Fruit fly (Drosophila melanogaster) whole organism, embryonic: Measurements from ENCODE around the gene kat-60L1.

Experiments used
- C15 ChIP-seq: fragments of 200-800 bp; sonication (Bioruptor generic); IDR thresholded peaks from 3 replicates; pipeline ENCODE4 v1.3.6; 2022; ENCODE audit warnings: missing biosample characterization, missing genetic modification characterization
- CG11085 ChIP-seq: fragments of 200-800 bp; sonication (Bioruptor generic); IDR thresholded peaks from 2 replicates; pipeline ENCODE4 v1.3.6; 2022; ENCODE audit warnings: missing biosample characterization, missing genetic modification characterization
- CG11560 ChIP-seq: fragments of 200-800 bp; sonication (Bioruptor generic); IDR thresholded peaks from 3 replicates; pipeline ENCODE4 v1.3.6; 2022; ENCODE audit warnings: missing biosample characterization, missing genetic modification characterization
- CG13287 ChIP-seq: fragments of 200-800 bp; sonication (Bioruptor generic); IDR thresholded peaks from 2 replicates; pipeline ENCODE4 v1.3.6; 2022; ENCODE audit warnings: missing biosample characterization, missing genetic modification characterization; ENCODE audit not compliant: partially characterized antibody
- CG14860 ChIP-seq: fragments of 200-800 bp; sonication (Bioruptor generic); IDR thresholded peaks from 3 replicates; pipeline ENCODE4 v1.3.6; 2022; ENCODE audit warnings: missing biosample characterization, missing genetic modification characterization; ENCODE audit not compliant: partially characterized antibody
- CG14965 ChIP-seq: fragments of 200-800 bp; sonication (Bioruptor generic); optimal IDR thresholded peaks from 2 replicates; lab custom pipeline; 2016; ENCODE audit warnings: missing biosample characterization, missing genetic modification characterization, borderline replicate concordance
- CG16815 ChIP-seq: fragments of 200-800 bp; sonication (Bioruptor generic); optimal IDR thresholded peaks from 3 replicates; lab custom pipeline; 2017; ENCODE audit warnings: missing biosample characterization, mild to moderate bottlenecking, missing genetic modification characterization
- CG17802 ChIP-seq: fragments of 200-800 bp; sonication (Bioruptor generic); optimal IDR thresholded peaks from 2 replicates; lab custom pipeline; 2018; ENCODE audit warnings: missing biosample characterization, mild to moderate bottlenecking, missing genetic modification characterization, moderate library complexity
- CG2199 ChIP-seq: fragments of 200-800 bp; sonication (Bioruptor generic); IDR thresholded peaks from 3 replicates; pipeline ENCODE4 v1.3.6; 2022; ENCODE audit warnings: missing biosample characterization, missing genetic modification characterization
- CG4360 ChIP-seq: fragments of 200-800 bp; sonication (Bioruptor generic); IDR thresholded peaks from 2 replicates; pipeline ENCODE4 v1.3.6; 2022; ENCODE audit warnings: missing biosample characterization, missing genetic modification characterization
- CG4730 ChIP-seq: fragments of 200-800 bp; sonication (Bioruptor generic); IDR thresholded peaks from 2 replicates; pipeline ENCODE4 v1.3.6; 2022; ENCODE audit warnings: missing biosample characterization, missing genetic modification characterization
- CG4854 ChIP-seq: fragments of 200-800 bp; sonication (Bioruptor generic); optimal IDR thresholded peaks from 2 replicates; lab custom pipeline; 2016; ENCODE audit warnings: missing biosample characterization, missing genetic modification characterization, inconsistent platforms
- CG5953 ChIP-seq: fragments of 200-800 bp; sonication (Bioruptor generic); IDR thresholded peaks from 2 replicates; pipeline ENCODE4 v1.3.6; 2022; ENCODE audit warnings: missing biosample characterization, missing genetic modification characterization
- CG6175 ChIP-seq: fragments of 200-800 bp; sonication (Bioruptor generic); IDR thresholded peaks from 3 replicates; pipeline ENCODE4 v1.3.6; 2022; ENCODE audit warnings: missing biosample characterization, missing genetic modification characterization
- CG7839 ChIP-seq: fragments of 200-800 bp; sonication (Bioruptor generic); optimal IDR thresholded peaks from 3 replicates; lab custom pipeline; 2018; ENCODE audit warnings: missing biosample characterization, mild to moderate bottlenecking, missing genetic modification characterization, moderate library complexity
- CG7928 ChIP-seq: fragments of 200-800 bp; sonication (Bioruptor generic); optimal IDR thresholded peaks from 2 replicates; lab custom pipeline; 2017; ENCODE audit warnings: missing biosample characterization, mild to moderate bottlenecking, missing genetic modification characterization
- Dll ChIP-seq: fragments of 200-800 bp; sonication (Bioruptor generic); IDR thresholded peaks from 4 replicates; pipeline ENCODE4 v1.3.6; 2022; ENCODE audit warnings: missing biosample characterization, missing genetic modification characterization; ENCODE audit not compliant: partially characterized antibody
- Eip74EF ChIP-seq, 2 experiments: fragments of 200-800 bp in 1 of 2; fragments of >200 bp in 1 of 2; sonication (Bioruptor generic) in 1 of 2; optimal IDR thresholded peaks; 2 replicates each; lab custom pipeline; 2017 to 2019; ENCODE audit warnings: missing biosample characterization in 2 of 2, missing genetic modification characterization in 2 of 2, mild to moderate bottlenecking in 1 of 2, moderate library complexity in 1 of 2
- Ets97D ChIP-seq: fragments of 200-800 bp; sonication (Bioruptor generic); optimal IDR thresholded peaks from 3 replicates; lab custom pipeline; 2016; ENCODE audit warnings: missing biosample characterization, missing genetic modification characterization
- Gug ChIP-seq: fragments of 200-800 bp; sonication (Bioruptor generic); IDR thresholded peaks from 4 replicates; pipeline ENCODE4 v1.3.6; 2022; ENCODE audit warnings: missing biosample characterization, missing genetic modification characterization
- H2.0 ChIP-seq: fragments of 200-800 bp; sonication (Bioruptor generic); IDR thresholded peaks from 2 replicates; pipeline ENCODE4 v1.3.6; 2022; ENCODE audit warnings: missing biosample characterization, missing genetic modification characterization
- HLH3B ChIP-seq: fragments of 200-800 bp; sonication (Bioruptor generic); IDR thresholded peaks from 2 replicates; pipeline ENCODE4 v1.3.6; 2022; ENCODE audit warnings: missing biosample characterization, missing genetic modification characterization
- Hand ChIP-seq: fragments of 200-800 bp; sonication (Bioruptor generic); optimal IDR thresholded peaks from 2 replicates; lab custom pipeline; 2017; ENCODE audit warnings: mild to moderate bottlenecking, missing biosample characterization, missing genetic modification reagents, missing genetic modification characterization
- Hey ChIP-seq: fragments of 200-800 bp; sonication (Bioruptor generic); optimal IDR thresholded peaks from 3 replicates; lab custom pipeline; 2018; ENCODE audit warnings: missing biosample characterization, mild to moderate bottlenecking, missing genetic modification characterization
- Hsf ChIP-seq: fragments of 200-800 bp; sonication (Bioruptor generic); optimal IDR thresholded peaks from 3 replicates; lab custom pipeline; 2016; ENCODE audit warnings: missing biosample characterization, missing genetic modification characterization
- Lpt ChIP-seq: fragments of >200 bp; optimal IDR thresholded peaks from 2 replicates; lab custom pipeline; 2018; ENCODE audit warnings: missing biosample characterization, missing genetic modification characterization
- NC2β ChIP-seq: fragments of 200-800 bp; sonication (Bioruptor generic); optimal IDR thresholded peaks from 2 replicates; lab custom pipeline; 2016; ENCODE audit warnings: missing biosample characterization, missing genetic modification characterization
- Poxn ChIP-seq: fragments of 200-800 bp; sonication (Bioruptor generic); IDR thresholded peaks from 2 replicates; pipeline ENCODE4 v1.3.6; 2022; ENCODE audit warnings: missing biosample characterization, missing genetic modification characterization
- Rfx ChIP-seq: fragments of 200-800 bp; sonication (Bioruptor generic); IDR thresholded peaks from 2 replicates; pipeline ENCODE4 v1.3.6; 2022; ENCODE audit warnings: missing biosample characterization, missing genetic modification characterization
- Scr ChIP-seq: fragments of 200-800 bp; sonication (Bioruptor generic); IDR thresholded peaks from 2 replicates; pipeline ENCODE4 v1.3.6; 2022; ENCODE audit warnings: missing biosample characterization, missing genetic modification characterization; ENCODE audit not compliant: partially characterized antibody
- Sin3A ChIP-seq: fragments of >200 bp; optimal IDR thresholded peaks from 2 replicates; lab custom pipeline; 2018
- Taf1 ChIP-seq: fragments of 200-800 bp; sonication (Bioruptor generic); IDR thresholded peaks from 2 replicates; pipeline ENCODE4 v1.3.6; 2022; ENCODE audit warnings: missing biosample characterization, missing genetic modification characterization
- abd-A ChIP-seq: fragments of 200-800 bp; sonication (Bioruptor generic); optimal IDR thresholded peaks from 3 replicates; lab custom pipeline; 2019; ENCODE audit warnings: missing biosample characterization, mild to moderate bottlenecking, missing genetic modification characterization, moderate library complexity
- caup ChIP-seq: fragments of 200-800 bp; sonication (Bioruptor generic); optimal IDR thresholded peaks from 3 replicates; lab custom pipeline; 2017; ENCODE audit warnings: missing biosample characterization, mild to moderate bottlenecking, missing genetic modification characterization, moderate library complexity; ENCODE audit not compliant: severe bottlenecking
- chm ChIP-seq: fragments of 200-800 bp; sonication (Bioruptor generic); IDR thresholded peaks from 2 replicates; pipeline ENCODE4 v1.3.6; 2022; ENCODE audit warnings: missing biosample characterization, missing genetic modification characterization
- ci ChIP-seq: fragments of 200-800 bp; sonication (Bioruptor generic); IDR thresholded peaks from 3 replicates; pipeline ENCODE4 v1.3.6; 2022; ENCODE audit warnings: missing biosample characterization, missing genetic modification characterization
- crc ChIP-seq: fragments of 200-800 bp; sonication (Bioruptor generic); optimal IDR thresholded peaks from 2 replicates; lab custom pipeline; 2016; ENCODE audit warnings: missing biosample characterization, missing genetic modification characterization
- eyg ChIP-seq: fragments of 200-800 bp; sonication (Bioruptor generic); optimal IDR thresholded peaks from 3 replicates; lab custom pipeline; 2016; ENCODE audit warnings: missing biosample characterization, missing genetic modification characterization
- fd64A ChIP-seq: fragments of 200-800 bp; sonication (Bioruptor generic); optimal IDR thresholded peaks from 3 replicates; lab custom pipeline; 2018; ENCODE audit warnings: missing biosample characterization, mild to moderate bottlenecking, missing genetic modification characterization
- jigr1 ChIP-seq: fragments of 200-800 bp; sonication (Bioruptor generic); IDR thresholded peaks from 3 replicates; pipeline ENCODE4 v1.3.6; 2022; ENCODE audit warnings: missing biosample characterization, missing genetic modification characterization
- lab ChIP-seq: fragments of 200-800 bp; sonication (Bioruptor generic); optimal IDR thresholded peaks from 3 replicates; lab custom pipeline; 2017; ENCODE audit warnings: missing biosample characterization, missing genetic modification characterization, mild to moderate bottlenecking, moderate library complexity, missing genetic modification reagents
- mam ChIP-seq: fragments of 200-800 bp; sonication (Bioruptor generic); optimal IDR thresholded peaks from 3 replicates; lab custom pipeline; 2016; ENCODE audit warnings: missing biosample characterization, missing genetic modification characterization
- mirr ChIP-seq: fragments of 200-800 bp; sonication (Bioruptor generic); optimal IDR thresholded peaks from 3 replicates; lab custom pipeline; 2018; ENCODE audit warnings: missing biosample characterization, mild to moderate bottlenecking, missing genetic modification characterization
- psq ChIP-seq: fragments of 200-800 bp; sonication (Bioruptor generic); optimal IDR thresholded peaks from 2 replicates; lab custom pipeline; 2017; ENCODE audit warnings: missing biosample characterization, missing genetic modification characterization
- rib ChIP-seq: fragments of 200-800 bp; sonication (Bioruptor generic); IDR thresholded peaks from 2 replicates; pipeline ENCODE4 v1.3.6; 2022; ENCODE audit warnings: missing biosample characterization, missing genetic modification characterization
- sna ChIP-seq: fragments of 200-800 bp; sonication (Bioruptor generic); IDR thresholded peaks from 2 replicates; pipeline ENCODE4 v1.3.6; 2022; ENCODE audit warnings: missing biosample characterization, missing genetic modification characterization; ENCODE audit not compliant: partially characterized antibody
- sr ChIP-seq: fragments of 200-800 bp; sonication (Bioruptor generic); IDR thresholded peaks from 3 replicates; pipeline ENCODE4 v1.3.6; 2022; ENCODE audit warnings: missing biosample characterization, missing genetic modification characterization
- tin ChIP-seq: fragments of 200-800 bp; sonication (Bioruptor generic); optimal IDR thresholded peaks from 3 replicates; lab custom pipeline; 2016; ENCODE audit warnings: missing biosample characterization, missing genetic modification characterization
- wor ChIP-seq: fragments of 200-800 bp; sonication (Bioruptor generic); IDR thresholded peaks from 2 replicates; pipeline ENCODE4 v1.3.6; 2022; ENCODE audit warnings: missing biosample characterization, missing genetic modification characterization
- zen2 ChIP-seq: fragments of 200-800 bp; sonication (Bioruptor generic); IDR thresholded peaks from 3 replicates; pipeline ENCODE4 v1.3.6; 2022; ENCODE audit warnings: missing biosample characterization, missing genetic modification characterization; ENCODE audit not compliant: partially characterized antibody

kat-60L1 gene

DNA sequence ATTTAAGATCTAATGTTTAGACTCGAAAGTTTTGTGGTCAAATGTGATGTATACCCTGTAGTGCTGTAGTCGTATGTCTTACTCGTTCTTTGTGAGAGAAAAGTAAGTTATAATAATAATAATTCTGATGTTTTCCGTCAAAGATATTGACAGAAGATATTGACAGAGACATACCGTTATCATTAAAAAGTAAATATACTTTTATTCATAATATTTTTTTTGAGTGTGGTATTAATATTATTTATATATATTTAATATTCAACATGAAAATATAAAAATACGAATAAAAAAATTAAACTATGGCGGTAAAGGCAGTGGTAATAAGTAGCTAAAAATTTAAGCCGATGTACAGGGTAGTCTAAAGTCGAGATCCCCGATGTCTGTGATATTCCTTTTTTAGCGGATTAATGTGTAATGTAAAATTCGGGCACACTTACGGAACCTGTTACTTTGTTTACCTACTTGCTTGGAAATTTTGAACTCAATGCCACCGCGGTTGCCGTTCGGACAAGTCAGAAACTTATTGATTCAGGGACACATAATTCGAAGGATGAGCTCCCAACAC is 45.2 kb upstream of the kat-60L1 start, which contains the start of the genes CG2100 and CG1236 (continued):
- peak; percentile 30 for TF ChIP-seq NC2β (GFP tag; lab: Kevin White, UChicago)
- TF ChIP-seq jigr1 (GFP tag; lab: Robert Waterston, UW): peak; percentile 72; the same call in 2 of the 3 replicates
- no peak for TF ChIP-seq CG2199
- TF ChIP-seq abd-A (tag; lab: Kevin White, UChicago): no peak
- TF ChIP-seq Poxn (GFP tag; lab: Robert Waterston, UW): no peak
- TF ChIP-seq ci (GFP tag; lab: Robert Waterston, UW): no peak; the same call in 2 of the 3 replicates
- no peak; the same call in 2 of the 3 replicates for TF ChIP-seq sr
- TF ChIP-seq HLH3B: peak; percentile 63; the same call in 1 of the 2 replicates
- TF ChIP-seq mam (GFP tag; lab: Kevin White, UChicago): peak; percentile 53
- TF ChIP-seq CG7928 (GFP tag; lab: Kevin White, UChicago): peak; percentile 32
- peak; percentile 10 for TF ChIP-seq CG17802 (tag; lab: Kevin White, UChicago)
- TF ChIP-seq Ets97D (GFP tag; lab: Kevin White, UChicago): peak; percentile 24
- TF ChIP-seq Lpt: no peak
- TF ChIP-seq H2.0: peak; percentile 63
- TF ChIP-seq CG14965 (GFP tag; lab: Kevin White, UChicago): no peak
- TF ChIP-seq CG7839 (tag; lab: Kevin White, UChicago): peak; percentile 92
- no peak for TF ChIP-seq Dll
- 0 out of 3 replicates have a peak, but pooled peaks have one; percentile 29 for TF ChIP-seq C15
- TF ChIP-seq CG4854: peak; percentile 9
- TF ChIP-seq CG6175 (GFP tag; lab: Robert Waterston, UW): no peak
- no peak for TF ChIP-seq Scr (GFP tag; lab: Robert Waterston, UW)
- TF ChIP-seq CG5953 (GFP tag; lab: Robert Waterston, UW): peak; percentile 62
- no peak for TF ChIP-seq Sin3A (lab: Kevin White, UChicago)
- TF ChIP-seq Rfx: peak; percentile 78
- TF ChIP-seq eyg (GFP tag; lab: Kevin White, UChicago): no peak
- peak; percentile 14; the same call in 1 of the 2 replicates for TF ChIP-seq CG4360 (GFP tag; lab: Robert Waterston, UW)
- 0 out of 2 replicates have a peak, but pooled peaks have one; percentile 16 for TF ChIP-seq Taf1 (GFP tag; lab: Robert Waterston, UW)
- peak; percentile 79 for TF ChIP-seq chm (GFP tag; lab: Robert Waterston, UW)
- TF ChIP-seq tin (GFP tag; lab: Kevin White, UChicago): peak; percentile 82
- TF ChIP-seq CG4730: peak; percentile 66
- TF ChIP-seq Hsf (GFP tag; lab: Kevin White, UChicago): peak; percentile 60
- TF ChIP-seq CG14860 (GFP tag; lab: Robert Waterston, UW): no peak
- TF ChIP-seq Hey: no peak
- TF ChIP-seq CG16815 (GFP tag; lab: Kevin White, UChicago): peak; percentile 80
- peak; percentile 52; the same call in 1 of the 3 replicates for TF ChIP-seq CG11560 (tag; lab: Robert Waterston, UW)
- no peak for TF ChIP-seq rib (GFP tag; lab: Robert Waterston, UW)
- TF ChIP-seq caup (GFP tag; lab: Kevin White, UChicago): peak; percentile 88
- TF ChIP-seq wor (GFP tag; lab: Robert Waterston, UW): peak; percentile 54; the same call in 1 of the 2 replicates
- TF ChIP-seq lab (GFP tag; lab: Kevin White, UChicago): no peak
- TF ChIP-seq Eip74EF (GFP tag; optimal IDR thresholded peaks at IDR 0.05; lab: Kevin White, UChicago): peak in 1 of 2 experiments; percentile 83
- TF ChIP-seq Gug (GFP tag; lab: Robert Waterston, UW): peak; percentile 68; the same call in 3 of the 4 replicates
- TF ChIP-seq CG13287 (GFP tag; lab: Robert Waterston, UW): no peak
- peak; percentile 44 for TF ChIP-seq Hand (GFP tag; lab: Kevin White, UChicago)
- peak; percentile 27 for TF ChIP-seq psq (GFP tag; lab: Kevin White, UChicago)
- TF ChIP-seq fd64A (GFP tag; lab: Kevin White, UChicago): no peak
- TF ChIP-seq zen2 (GFP tag; lab: Robert Waterston, UW): no peak
- no peak for TF ChIP-seq mirr (GFP tag; lab: Kevin White, UChicago)
- TF ChIP-seq crc (GFP tag; lab: Kevin White, UChicago): no peak
- TF ChIP-seq CG11085 (GFP tag; lab: Robert Waterston, UW): 0 out of 2 replicates have a peak, but pooled peaks have one; percentile 33
- no peak for TF ChIP-seq sna (GFP tag; lab: Robert Waterston, UW)
